Worm (Caenorhabditis elegans) whole organism, L3 larva: Measurements from ENCODE around the gene slc-36.1.

ENCODE experiments used
- R02D3.7 ChIP-seq: fragments of 150-350 bp; optimal IDR thresholded peaks from 2 replicates; lab custom pipeline; 2014; ENCODE audit warnings: missing biosample characterization, missing genetic modification characterization
- ZK546.5 ChIP-seq: sonication (generic microtip); optimal IDR thresholded peaks from 2 replicates; lab custom pipeline; 2017; ENCODE audit warnings: missing biosample characterization, missing genetic modification characterization
- aly-2 ChIP-seq: fragments of 150-350 bp; optimal IDR thresholded peaks from 2 replicates; lab custom pipeline; 2014; ENCODE audit warnings: missing biosample characterization, missing genetic modification characterization
- ceh-28 ChIP-seq: fragments of 150-350 bp; optimal IDR thresholded peaks from 2 replicates; lab custom pipeline; 2014; ENCODE audit warnings: missing biosample characterization, missing genetic modification reagents, missing genetic modification characterization
- ceh-9 ChIP-seq: sonication (generic microtip); optimal IDR thresholded peaks from 2 replicates; lab custom pipeline; 2018; ENCODE audit warnings: missing biosample characterization, missing genetic modification characterization
- egl-5 ChIP-seq: fragments of 150-350 bp; optimal IDR thresholded peaks from 2 replicates; lab custom pipeline; 2017; ENCODE audit warnings: missing biosample characterization, missing genetic modification reagents, missing genetic modification characterization, inconsistent platforms
- elt-1 ChIP-seq: fragments of 150-350 bp; optimal IDR thresholded peaks from 2 replicates; lab custom pipeline; 2014; ENCODE audit warnings: missing biosample characterization, missing genetic modification characterization
- elt-2 ChIP-seq: sonication (generic microtip); optimal IDR thresholded peaks from 2 replicates; lab custom pipeline; 2016; ENCODE audit warnings: missing genetic modification reagents, mild to moderate bottlenecking, missing genetic modification characterization, missing compliant biosample characterization
- elt-3 ChIP-seq, 3 experiments: fragments of 150-350 bp in 1 of 3; sonication (generic microtip) in 2 of 3; optimal IDR thresholded peaks; 2 replicates in 2 of 3; 4 replicates in 1 of 3; lab custom pipeline; 2014 to 2017; ENCODE audit warnings: missing biosample characterization in 3 of 3, missing genetic modification characterization in 3 of 3
- fkh-10 ChIP-seq: sonication (generic microtip); optimal IDR thresholded peaks from 2 replicates; lab custom pipeline; 2017; ENCODE audit warnings: missing biosample characterization, missing genetic modification reagents, missing genetic modification characterization
- fkh-2 ChIP-seq: fragments of 150-350 bp; optimal IDR thresholded peaks from 2 replicates; lab custom pipeline; 2014; ENCODE audit warnings: missing biosample characterization, missing genetic modification reagents, missing genetic modification characterization
- fos-1 ChIP-seq: fragments of 150-350 bp; optimal IDR thresholded peaks from 2 replicates; lab custom pipeline; 2014; ENCODE audit warnings: missing biosample characterization, missing genetic modification characterization
- hmg-11 ChIP-seq: sonication (generic microtip); optimal IDR thresholded peaks from 2 replicates; lab custom pipeline; 2016; ENCODE audit warnings: missing genetic modification characterization, missing compliant biosample characterization
- jun-1 ChIP-seq: fragments of 150-350 bp; optimal IDR thresholded peaks from 2 replicates; lab custom pipeline; 2014; ENCODE audit warnings: missing biosample characterization, missing genetic modification reagents, missing genetic modification characterization
- lin-15B ChIP-seq: fragments of 150-350 bp; optimal IDR thresholded peaks from 2 replicates; lab custom pipeline; 2014; ENCODE audit warnings: missing biosample characterization, missing genetic modification characterization
- lin-39 ChIP-seq: fragments of 150-350 bp; optimal IDR thresholded peaks from 2 replicates; lab custom pipeline; 2018; ENCODE audit warnings: missing biosample characterization, missing genetic modification reagents, missing genetic modification characterization
- lsy-12 ChIP-seq: sonication (generic microtip); optimal IDR thresholded peaks from 2 replicates; lab custom pipeline; 2016; ENCODE audit warnings: mild to moderate bottlenecking, missing genetic modification characterization, missing compliant biosample characterization
- mml-1 ChIP-seq: fragments of 150-350 bp; sonication (generic microtip); optimal IDR thresholded peaks from 3 replicates; lab custom pipeline; 2014; ENCODE audit warnings: missing biosample characterization, missing genetic modification characterization
- nhr-11 ChIP-seq: fragments of 150-350 bp; optimal IDR thresholded peaks from 2 replicates; lab custom pipeline; 2014; ENCODE audit warnings: missing biosample characterization, missing genetic modification characterization
- nhr-12 ChIP-seq: fragments of 150-350 bp; optimal IDR thresholded peaks from 2 replicates; lab custom pipeline; 2014; ENCODE audit warnings: missing biosample characterization, missing genetic modification characterization
- nhr-23 ChIP-seq: fragments of 150-350 bp; optimal IDR thresholded peaks from 2 replicates; lab custom pipeline; 2014; ENCODE audit warnings: missing biosample characterization, missing genetic modification reagents, missing genetic modification characterization
- nhr-237 ChIP-seq: fragments of 150-350 bp; optimal IDR thresholded peaks from 2 replicates; lab custom pipeline; 2014; ENCODE audit warnings: missing biosample characterization, missing genetic modification characterization
- nhr-25 ChIP-seq: sonication (generic microtip); optimal IDR thresholded peaks from 2 replicates; lab custom pipeline; 2017; ENCODE audit warnings: missing biosample characterization, missing genetic modification characterization
- nhr-43 ChIP-seq: sonication (generic microtip); optimal IDR thresholded peaks from 2 replicates; lab custom pipeline; 2016; ENCODE audit warnings: mild to moderate bottlenecking, missing genetic modification characterization, missing compliant biosample characterization; ENCODE audit not compliant: poor library complexity, severe bottlenecking
- nhr-76 ChIP-seq: fragments of 150-350 bp; sonication (generic microtip); optimal IDR thresholded peaks from 5 replicates; lab custom pipeline; 2014; ENCODE audit warnings: missing biosample characterization, missing genetic modification characterization
- pha-4 ChIP-seq: fragments of 150-350 bp; optimal IDR thresholded peaks from 2 replicates; lab custom pipeline; 2014; ENCODE audit warnings: missing biosample characterization, missing genetic modification reagents, missing genetic modification characterization
- pqm-1 ChIP-seq: fragments of 150-350 bp; optimal IDR thresholded peaks from 2 replicates; lab custom pipeline; 2017; ENCODE audit warnings: missing biosample characterization, missing genetic modification characterization, inconsistent platforms
- skn-1 ChIP-seq: fragments of 150-350 bp; optimal IDR thresholded peaks from 2 replicates; lab custom pipeline; 2014; ENCODE audit warnings: missing biosample characterization, missing genetic modification characterization
- snpc-4 ChIP-seq: fragments of 150-350 bp; optimal IDR thresholded peaks from 2 replicates; lab custom pipeline; 2014; ENCODE audit warnings: missing biosample characterization, missing genetic modification characterization
- tbx-2 ChIP-seq: sonication (generic microtip); optimal IDR thresholded peaks from 2 replicates; lab custom pipeline; 2016; ENCODE audit warnings: mild to moderate bottlenecking, missing genetic modification characterization, missing compliant biosample characterization
- unc-39 ChIP-seq: sonication (generic microtip); optimal IDR thresholded peaks from 4 replicates; lab custom pipeline; 2017; ENCODE audit warnings: missing biosample characterization, missing genetic modification characterization

slc-36.1 gene

ce11 chrIII:13298722-13299431, 8.4 kb upstream of the slc-36.1 start, which contains the start of gene pgm-2:
TSS of gene pgm-2 (plus strand) at chrIII:13299378.
- TF ChIP-seq nhr-11, result no peak
- TF ChIP-seq elt-1 (tag; lab: Kevin White, UChicago), result peak; percentile 23
- peak; percentile 22 for TF ChIP-seq pha-4 (tag; lab: Kevin White, UChicago)
- TF ChIP-seq nhr-23, result peak; percentile 24
- peak; percentile 77 for TF ChIP-seq elt-2
- TF ChIP-seq fos-1 (tag; lab: Kevin White, UChicago), result no peak
- no peak for TF ChIP-seq fkh-10 (GFP tag; lab: Kevin White, UChicago)
- peak; percentile 76 for TF ChIP-seq nhr-25

ce11 chrIII:13301983-13302382, 5.3 kb upstream of the slc-36.1 start:
- TF ChIP-seq pha-4 (tag; lab: Kevin White, UChicago) (no peak), snpc-4 (tag; lab: Kevin White, UChicago) (no peak), nhr-76 (tag; lab: Kevin White, UChicago) (no peak), fos-1 (tag; lab: Kevin White, UChicago) (no peak), unc-39 (tag; lab: Kevin White, UChicago) (no peak)
- TF ChIP-seq, all 47 proteins: peak for 0

ce11 chrIII:13302578-13302977, 4.7 kb upstream of the slc-36.1 start:
- no peak for TF ChIP-seq mml-1 (tag; lab: Kevin White, UChicago)
- TF ChIP-seq elt-2, result no peak
- TF ChIP-seq jun-1 (tag; lab: Kevin White, UChicago), result no peak
- no peak for TF ChIP-seq skn-1 (tag; lab: Kevin White, UChicago)
- TF ChIP-seq nhr-43 (tag; lab: Kevin White, UChicago), result no peak
- TF ChIP-seq tbx-2 (tag; lab: Kevin White, UChicago), result no peak
- no peak for TF ChIP-seq fos-1 (tag; lab: Kevin White, UChicago)
- TF ChIP-seq hmg-11 (tag; lab: Kevin White, UChicago), result no peak
- TF ChIP-seq pha-4 (tag; lab: Kevin White, UChicago), result no peak
- TF ChIP-seq unc-39 (tag; lab: Kevin White, UChicago), result no peak
- TF ChIP-seq snpc-4 (tag; lab: Kevin White, UChicago), result no peak
- no peak for TF ChIP-seq ceh-28 (tag; lab: Kevin White, UChicago)
- no peak for TF ChIP-seq fkh-2 (tag; lab: Kevin White, UChicago)
- TF ChIP-seq nhr-12 (tag; lab: Kevin White, UChicago), result no peak
- TF ChIP-seq nhr-11, result no peak
- TF ChIP-seq egl-5 (tag; lab: Kevin White, UChicago), result no peak
- no peak for TF ChIP-seq lsy-12
- TF ChIP-seq R02D3.7 (tag; lab: Kevin White, UChicago), result no peak
- TF ChIP-seq, all 47 proteins: peak for 0

- TF ChIP-seq nhr-25, result no peak
- TF ChIP-seq lin-39 (tag; lab: Kevin White, UChicago), result no peak
- no peak for TF ChIP-seq nhr-237 (tag; lab: Kevin White, UChicago)
Observed at ce11 chrIII:13305537-13305936, 1.8 kb upstream of the slc-36.1 start.

ce11 chrIII:13310552-13310951, 3.2 kb downstream of the slc-36.1 start:
- TF ChIP-seq nhr-76 (tag; lab: Kevin White, UChicago) (no peak), aly-2 (no peak), nhr-237 (tag; lab: Kevin White, UChicago) (no peak), nhr-23 (peak; percentile 26), fkh-2 (tag; lab: Kevin White, UChicago) (no peak), egl-5 (tag; lab: Kevin White, UChicago) (no peak), elt-2 (peak; percentile 32), lin-15B (no peak), nhr-25 (no peak), ceh-9 (tag; lab: Kevin White, UChicago) (no peak), snpc-4 (tag; lab: Kevin White, UChicago) (no peak), ZK546.5 (tag; lab: Kevin White, UChicago) (no peak), pha-4 (tag; lab: Kevin White, UChicago) (peak; percentile 67), elt-3 (tag; optimal IDR thresholded peaks at IDR 0.05; lab: Kevin White, UChicago) (no peak), pqm-1 (tag; lab: Kevin White, UChicago) (peak; percentile 56), hmg-11 (tag; lab: Kevin White, UChicago) (no peak)
- TF ChIP-seq, all 47 proteins: peak for 4
